Fruit fly (Drosophila melanogaster) whole organism, prepupa: ENCODE measurements around the gene RpS20.

Experiments used
- CG16779 ChIP-seq: fragments of 200-800 bp; sonication (Bioruptor generic); optimal IDR thresholded peaks from 3 replicates; lab custom pipeline; 2017; ENCODE audit warnings: missing biosample characterization, mild to moderate bottlenecking, missing genetic modification characterization
- Sox102F ChIP-seq: fragments of 200-800 bp; sonication (Bioruptor generic); optimal IDR thresholded peaks from 2 replicates; lab custom pipeline; 2016; ENCODE audit warnings: missing biosample characterization, mild to moderate bottlenecking, missing genetic modification characterization
- Sox14 ChIP-seq: fragments of 200-800 bp; sonication (Bioruptor generic); optimal IDR thresholded peaks from 3 replicates; lab custom pipeline; 2016; ENCODE audit warnings: missing biosample characterization, missing genetic modification characterization
- acj6 ChIP-seq: fragments of 200-800 bp; sonication (Bioruptor generic); optimal IDR thresholded peaks from 3 replicates; lab custom pipeline; 2016; ENCODE audit warnings: missing biosample characterization, missing genetic modification characterization

- TF ChIP-seq Sox102F (GFP tag; lab: Kevin White, UChicago): no peak
- no peak for TF ChIP-seq Sox14 (GFP tag; lab: Kevin White, UChicago)
- TF ChIP-seq CG16779: no peak
- no peak for TF ChIP-seq acj6
Measured at dm6 chr3R:20818237-20818636, 3.7 kb upstream of the RpS20 start.
